Fruit fly (Drosophila melanogaster) whole organism, embryonic: ENCODE measurements around the gene CG46456.

Experiments used
- Blimp-1 ChIP-seq: fragments of 200-800 bp; sonication (Bioruptor generic); optimal IDR thresholded peaks from 3 replicates; lab custom pipeline; 2018; ENCODE audit warnings: missing biosample characterization, missing genetic modification characterization, mild to moderate bottlenecking, moderate library complexity, missing genetic modification reagents
- CG12071 ChIP-seq: fragments of 200-800 bp; sonication (Bioruptor generic); optimal IDR thresholded peaks from 3 replicates; lab custom pipeline; 2018; ENCODE audit warnings: missing biosample characterization, mild to moderate bottlenecking, missing genetic modification characterization
- CG12659 ChIP-seq: fragments of 200-800 bp; sonication (Bioruptor generic); optimal IDR thresholded peaks from 3 replicates; lab custom pipeline; 2017; ENCODE audit warnings: mild to moderate bottlenecking, missing biosample characterization, missing genetic modification reagents, missing genetic modification characterization
- CG13624 ChIP-seq: fragments of 200-800 bp; sonication (Bioruptor generic); optimal IDR thresholded peaks from 2 replicates; lab custom pipeline; 2016; ENCODE audit warnings: missing biosample characterization, missing genetic modification characterization
- CG1529 ChIP-seq: fragments of 200-800 bp; sonication (Bioruptor generic); optimal IDR thresholded peaks from 3 replicates; lab custom pipeline; 2018; ENCODE audit warnings: missing biosample characterization, missing genetic modification characterization
- CG15479 ChIP-seq: fragments of 200-800 bp; sonication (Bioruptor generic); optimal IDR thresholded peaks from 3 replicates; lab custom pipeline; 2019; ENCODE audit warnings: missing biosample characterization, mild to moderate bottlenecking, missing genetic modification characterization, moderate library complexity
- CG17359 ChIP-seq: fragments of 200-800 bp; sonication (Bioruptor generic); optimal IDR thresholded peaks from 3 replicates; lab custom pipeline; 2018; ENCODE audit warnings: missing biosample characterization, mild to moderate bottlenecking, missing genetic modification characterization, moderate library complexity
- CG2712 ChIP-seq: fragments of 200-800 bp; optimal IDR thresholded peaks from 3 replicates; lab custom pipeline; 2019; ENCODE audit warnings: missing biosample characterization, mild to moderate bottlenecking, missing genetic modification characterization, moderate library complexity
- CG30403 ChIP-seq: fragments of 200-800 bp; sonication (Bioruptor generic); optimal IDR thresholded peaks from 3 replicates; lab custom pipeline; 2016; ENCODE audit warnings: missing biosample characterization, missing genetic modification characterization
- CG32772 ChIP-seq: fragments of 200-800 bp; sonication (Bioruptor generic); IDR thresholded peaks from 2 replicates; pipeline ENCODE4 v1.3.6; 2022; ENCODE audit warnings: missing biosample characterization, missing genetic modification characterization
- CG4617 ChIP-seq: fragments of 200-800 bp; sonication (Bioruptor generic); optimal IDR thresholded peaks from 3 replicates; lab custom pipeline; 2016; ENCODE audit warnings: missing biosample characterization, missing genetic modification characterization, borderline replicate concordance
- CG4854 ChIP-seq: fragments of 200-800 bp; sonication (Bioruptor generic); optimal IDR thresholded peaks from 2 replicates; lab custom pipeline; 2016; ENCODE audit warnings: missing biosample characterization, missing genetic modification characterization, inconsistent platforms
- CG6765 ChIP-seq: fragments of 200-800 bp; sonication (Bioruptor generic); optimal IDR thresholded peaks from 3 replicates; lab custom pipeline; 2017; ENCODE audit warnings: missing biosample characterization, mild to moderate bottlenecking, missing genetic modification characterization
- Chrac-16 ChIP-seq: fragments of 200-800 bp; sonication (Bioruptor generic); optimal IDR thresholded peaks from 3 replicates; lab custom pipeline; 2016; ENCODE audit warnings: missing biosample characterization, missing genetic modification characterization
- Dek ChIP-seq: fragments of 200-800 bp; sonication (Bioruptor generic); optimal IDR thresholded peaks from 3 replicates; lab custom pipeline; 2019; ENCODE audit warnings: missing biosample characterization, mild to moderate bottlenecking, missing genetic modification characterization, moderate library complexity
- Lpt ChIP-seq: fragments of >200 bp; optimal IDR thresholded peaks from 2 replicates; lab custom pipeline; 2018; ENCODE audit warnings: missing biosample characterization, missing genetic modification characterization
- NC2α ChIP-seq: fragments of 200-800 bp; sonication (Bioruptor generic); optimal IDR thresholded peaks from 2 replicates; lab custom pipeline; 2016; ENCODE audit warnings: missing biosample characterization, missing genetic modification characterization
- Neu2 ChIP-seq: fragments of 200-800 bp; sonication (Bioruptor generic); optimal IDR thresholded peaks from 3 replicates; lab custom pipeline; 2016; ENCODE audit warnings: missing biosample characterization, missing genetic modification characterization, borderline replicate concordance
- NfI ChIP-seq: fragments of 200-800 bp; sonication (Bioruptor generic); optimal IDR thresholded peaks from 3 replicates; lab custom pipeline; 2018; ENCODE audit warnings: missing biosample characterization, mild to moderate bottlenecking, missing genetic modification characterization, moderate library complexity
- Ssrp ChIP-seq: fragments of 200-800 bp; sonication (Bioruptor generic); optimal IDR thresholded peaks from 2 replicates; lab custom pipeline; 2018; ENCODE audit warnings: missing biosample characterization, mild to moderate bottlenecking, missing genetic modification characterization, moderate library complexity
- amos ChIP-seq: fragments of 200-800 bp; sonication (Bioruptor generic); IDR thresholded peaks from 2 replicates; pipeline ENCODE4 v1.3.6; 2022; ENCODE audit warnings: missing biosample characterization, missing genetic modification characterization; ENCODE audit not compliant: partially characterized antibody
- ara ChIP-seq: fragments of 200-800 bp; sonication (Bioruptor generic); IDR thresholded peaks from 2 replicates; pipeline ENCODE4 v1.3.6; 2022; ENCODE audit warnings: missing biosample characterization, missing genetic modification characterization
- bbx ChIP-seq: fragments of 200-800 bp; sonication (Bioruptor generic); IDR thresholded peaks from 2 replicates; pipeline ENCODE4 v1.3.6; 2022; ENCODE audit warnings: missing biosample characterization, missing genetic modification characterization; ENCODE audit not compliant: partially characterized antibody
- crol ChIP-seq: fragments of 200-800 bp; sonication (Bioruptor generic); IDR thresholded peaks from 2 replicates; pipeline ENCODE4 v1.3.6; 2022; ENCODE audit warnings: missing biosample characterization, missing genetic modification characterization
- crp ChIP-seq, 2 experiments: fragments of 200-800 bp; sonication (Bioruptor generic); optimal IDR thresholded peaks; 2 replicates in 1 of 2; 3 replicates in 1 of 2; lab custom pipeline; 2017; ENCODE audit warnings: missing biosample characterization in 2 of 2, missing genetic modification characterization in 2 of 2, mild to moderate bottlenecking in 1 of 2, moderate library complexity in 1 of 2
- dmrt99B ChIP-seq: fragments of 200-800 bp; sonication (Bioruptor generic); optimal IDR thresholded peaks from 2 replicates; lab custom pipeline; 2018; ENCODE audit warnings: missing biosample characterization, mild to moderate bottlenecking, missing genetic modification characterization, moderate library complexity
- esg ChIP-seq: fragments of 200-800 bp; sonication (Bioruptor generic); conservative IDR thresholded peaks from 2 replicates; pipeline ENCODE4 v1.3.6; 2022; ENCODE audit warnings: missing biosample characterization, missing genetic modification characterization
- exex ChIP-seq: fragments of 200-800 bp; sonication (Bioruptor generic); optimal IDR thresholded peaks from 4 replicates; lab custom pipeline; 2018; ENCODE audit warnings: missing biosample characterization, mild to moderate bottlenecking, missing genetic modification characterization, moderate library complexity
- gce ChIP-seq: fragments of 200-800 bp; sonication (Bioruptor generic); IDR thresholded peaks from 3 replicates; pipeline ENCODE4 v1.3.6; 2022; ENCODE audit warnings: missing biosample characterization, missing genetic modification characterization
- gsb ChIP-seq: fragments of 200-800 bp; sonication (Bioruptor generic); IDR thresholded peaks from 2 replicates; pipeline ENCODE4 v1.3.6; 2022; ENCODE audit warnings: missing biosample characterization, missing genetic modification characterization
- hkb ChIP-seq, 2 experiments: fragments of 200-800 bp in 1 of 2; fragments of >200 bp in 1 of 2; sonication (Bioruptor generic) in 1 of 2; IDR thresholded peaks in 1 of 2; optimal IDR thresholded peaks in 1 of 2; 2 replicates each; pipeline versions ENCODE4 v1.3.6 to Lab custom; 2017 to 2022; ENCODE audit warnings: missing biosample characterization in 1 of 2, missing genetic modification characterization in 1 of 2
- hth ChIP-seq: fragments of >200 bp; optimal IDR thresholded peaks from 2 replicates; lab custom pipeline; 2017; ENCODE audit warnings: inconsistent platforms
- insv ChIP-seq, 2 experiments: fragments of 200-800 bp; sonication (Bioruptor generic); optimal IDR thresholded peaks; 3 replicates each; lab custom pipeline; 2016 to 2018; ENCODE audit warnings: missing biosample characterization in 2 of 2, missing genetic modification characterization in 2 of 2
- jigr1 ChIP-seq: fragments of 200-800 bp; sonication (Bioruptor generic); IDR thresholded peaks from 3 replicates; pipeline ENCODE4 v1.3.6; 2022; ENCODE audit warnings: missing biosample characterization, missing genetic modification characterization
- kni ChIP-seq: fragments of 200-800 bp; sonication (Bioruptor generic); optimal IDR thresholded peaks from 3 replicates; lab custom pipeline; 2017; ENCODE audit warnings: mild to moderate bottlenecking, missing biosample characterization, missing genetic modification reagents, missing genetic modification characterization
- lmd ChIP-seq: fragments of 200-800 bp; sonication (Bioruptor generic); IDR thresholded peaks from 2 replicates; pipeline ENCODE4 v1.3.6; 2022; ENCODE audit warnings: missing biosample characterization, missing genetic modification characterization
- lov ChIP-seq, 2 experiments: fragments of 200-800 bp in 1 of 2; fragments of >200 bp in 1 of 2; sonication (Bioruptor generic) in 1 of 2; IDR thresholded peaks in 1 of 2; optimal IDR thresholded peaks in 1 of 2; 2 replicates in 1 of 2; 3 replicates in 1 of 2; pipeline versions ENCODE4 v1.3.6 to Lab custom; 2017 to 2022; ENCODE audit warnings: missing biosample characterization in 1 of 2, missing genetic modification characterization in 1 of 2
- nerfin-1 ChIP-seq: fragments of 200-800 bp; sonication (Bioruptor generic); optimal IDR thresholded peaks from 3 replicates; lab custom pipeline; 2019; ENCODE audit warnings: missing biosample characterization, mild to moderate bottlenecking, missing genetic modification characterization, moderate library complexity
- nerfin-2 ChIP-seq: fragments of 200-800 bp; sonication (Bioruptor generic); IDR thresholded peaks from 2 replicates; pipeline ENCODE4 v1.3.6; 2022; ENCODE audit warnings: missing biosample characterization, missing genetic modification characterization; ENCODE audit not compliant: partially characterized antibody
- onecut ChIP-seq: fragments of 200-800 bp; sonication (Bioruptor generic); IDR thresholded peaks from 2 replicates; pipeline ENCODE4 v1.3.6; 2022; ENCODE audit warnings: missing biosample characterization, missing genetic modification characterization
- otp ChIP-seq: fragments of 200-800 bp; sonication (Bioruptor generic); IDR thresholded peaks from 3 replicates; pipeline ENCODE4, ENCODE4 v1.3.6; 2022; ENCODE audit warnings: missing biosample characterization, missing genetic modification characterization
- rib ChIP-seq: fragments of 200-800 bp; sonication (Bioruptor generic); IDR thresholded peaks from 2 replicates; pipeline ENCODE4 v1.3.6; 2022; ENCODE audit warnings: missing biosample characterization, missing genetic modification characterization
- ro ChIP-seq: fragments of 200-800 bp; sonication (Bioruptor generic); IDR thresholded peaks from 2 replicates; pipeline ENCODE4 v1.3.6; 2022; ENCODE audit warnings: missing biosample characterization, missing genetic modification characterization
- schlank ChIP-seq: fragments of 200-800 bp; sonication (Bioruptor generic); optimal IDR thresholded peaks from 2 replicates; lab custom pipeline; 2018; ENCODE audit warnings: missing biosample characterization, mild to moderate bottlenecking, missing genetic modification characterization
- stc ChIP-seq: fragments of 200-800 bp; sonication (Bioruptor generic); IDR thresholded peaks from 2 replicates; pipeline ENCODE4 v1.3.6; 2022; ENCODE audit warnings: missing biosample characterization, missing genetic modification characterization
- vvl ChIP-seq: fragments of 200-800 bp; sonication (Bioruptor generic); IDR thresholded peaks from 2 replicates; pipeline ENCODE4 v1.3.6; 2022; ENCODE audit warnings: missing biosample characterization, missing genetic modification characterization
- z ChIP-seq: fragments of 200-800 bp; sonication (Bioruptor generic); IDR thresholded peaks from 3 replicates; pipeline ENCODE4 v1.3.6; 2022; ENCODE audit warnings: missing biosample characterization, missing genetic modification characterization
- zen2 ChIP-seq: fragments of 200-800 bp; sonication (Bioruptor generic); IDR thresholded peaks from 3 replicates; pipeline ENCODE4 v1.3.6; 2022; ENCODE audit warnings: missing biosample characterization, missing genetic modification characterization; ENCODE audit not compliant: partially characterized antibody

CG46456 gene

DNA sequence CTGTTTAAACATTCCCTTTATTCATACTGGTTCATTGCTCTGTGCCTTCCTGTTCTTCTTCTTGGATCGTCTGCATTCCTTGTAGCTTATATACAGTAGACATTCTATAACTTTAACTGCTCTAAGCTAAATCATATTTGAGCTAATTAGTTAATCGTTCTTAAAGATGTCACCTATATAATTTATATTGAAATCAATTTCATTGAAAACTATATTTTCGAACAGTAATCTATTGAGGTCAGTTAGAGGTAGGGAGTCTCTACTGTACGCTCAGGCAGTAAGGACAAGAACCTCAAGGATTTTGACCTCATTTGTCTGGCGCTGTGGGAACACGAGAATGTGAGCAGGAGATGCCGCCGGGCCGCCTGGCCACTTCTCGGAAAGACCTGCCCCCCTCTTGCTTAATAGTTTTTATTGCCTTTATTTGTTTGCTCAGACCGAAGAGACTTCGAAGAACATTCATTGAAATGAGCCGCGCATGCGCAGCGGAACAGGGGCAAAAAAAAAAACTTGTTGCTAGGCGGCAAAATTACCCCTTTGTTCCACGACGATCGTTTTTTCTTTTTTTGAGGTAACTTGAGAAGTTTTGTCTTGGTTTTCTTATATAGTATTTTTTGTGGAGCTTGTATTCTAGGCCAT is 2.3 kb downstream of the CG46456 start (continued):
- 0 out of 2 replicates have a peak, but pooled peaks have one; percentile 40 for TF ChIP-seq CG32772 (GFP tag; lab: Robert Waterston, UW)
- peak; percentile 83 for TF ChIP-seq CG2712 (tag; lab: Kevin White, UChicago)
- TF ChIP-seq CG15479: no peak
- no peak for TF ChIP-seq amos
- peak; percentile 24 for TF ChIP-seq kni (GFP tag; lab: Kevin White, UChicago)
- TF ChIP-seq lov (optimal IDR thresholded peaks at IDR 0.05; lab: Kevin White, UChicago): no peak
- TF ChIP-seq lov (GFP tag; IDR thresholded peaks at IDR 0.05; lab: Robert Waterston, UW): 0 out of 3 replicates have a peak, but pooled peaks have one; percentile 56
- TF ChIP-seq nerfin-1 (tag; lab: Kevin White, UChicago): peak; percentile 35
- no peak for TF ChIP-seq hkb (optimal IDR thresholded peaks at IDR 0.05; lab: Kevin White, UChicago)
- 0 out of 2 replicates have a peak, but pooled peaks have one; percentile 38 for TF ChIP-seq hkb (GFP tag; IDR thresholded peaks at IDR 0.05; lab: Robert Waterston, UW)
- TF ChIP-seq Dek: no peak
- TF ChIP-seq zen2 (GFP tag; lab: Robert Waterston, UW): no peak
- no peak for TF ChIP-seq CG4854 (GFP tag; lab: Kevin White, UChicago)
- TF ChIP-seq CG1529 (GFP tag; lab: Kevin White, UChicago): no peak
- TF ChIP-seq Lpt (GFP tag; lab: Kevin White, UChicago): no peak
- peak; percentile 63 for TF ChIP-seq Blimp-1
- TF ChIP-seq Ssrp (tag; lab: Kevin White, UChicago): peak; percentile 2
- TF ChIP-seq CG12071 (GFP tag; lab: Kevin White, UChicago): no peak
- TF ChIP-seq bbx (GFP tag; lab: Robert Waterston, UW): no peak
- peak; percentile 1 for TF ChIP-seq CG30403
- no peak for TF ChIP-seq z (GFP tag; lab: Robert Waterston, UW)
- no peak for TF ChIP-seq CG12659
- TF ChIP-seq NC2α: no peak
- TF ChIP-seq Neu2: no peak
- no peak for TF ChIP-seq NfI (GFP tag; lab: Kevin White, UChicago)
- peak; percentile 47; the same call in 1 of the 2 replicates for TF ChIP-seq ara (GFP tag; lab: Robert Waterston, UW)
- no peak for TF ChIP-seq esg
- peak; percentile 33 for TF ChIP-seq Chrac-16 (GFP tag; lab: Kevin White, UChicago)
- no peak for TF ChIP-seq otp (GFP tag; lab: Robert Waterston, UW)
- no peak for TF ChIP-seq hth (lab: Kevin White, UChicago)
- 0 out of 2 replicates have a peak, but pooled peaks have one; percentile 31 for TF ChIP-seq vvl
- TF ChIP-seq onecut (GFP tag; lab: Robert Waterston, UW): no peak; the same call in 1 of the 2 replicates
- no peak for TF ChIP-seq nerfin-2
- no peak for TF ChIP-seq jigr1 (GFP tag; lab: Robert Waterston, UW)
- TF ChIP-seq ro (GFP tag; lab: Robert Waterston, UW): no peak
- 0 out of 2 replicates have a peak, but pooled peaks have one; percentile 25 for TF ChIP-seq crol (GFP tag; lab: Robert Waterston, UW)
- peak; percentile 42; the same call in 1 of the 2 replicates for TF ChIP-seq lmd (GFP tag; lab: Robert Waterston, UW)
- no peak for TF ChIP-seq schlank (tag; lab: Kevin White, UChicago)
- TF ChIP-seq CG17359: no peak
- TF ChIP-seq gsb: no peak
- TF ChIP-seq CG6765 (GFP tag; lab: Kevin White, UChicago): no peak
- TF ChIP-seq CG13624: no peak
- no peak for TF ChIP-seq stc (GFP tag; lab: Robert Waterston, UW)
- no peak for TF ChIP-seq CG4617 (GFP tag; lab: Kevin White, UChicago)
- no peak for TF ChIP-seq exex (tag; lab: Kevin White, UChicago)
- no peak for TF ChIP-seq crp (GFP tag; optimal IDR thresholded peaks at IDR 0.05; lab: Kevin White, UChicago)
- no peak for TF ChIP-seq insv (GFP tag; optimal IDR thresholded peaks at IDR 0.05; lab: Kevin White, UChicago)
- TF ChIP-seq rib: no peak
- no peak for TF ChIP-seq gce (GFP tag; lab: Robert Waterston, UW)
- TF ChIP-seq dmrt99B (tag; lab: Kevin White, UChicago): peak; percentile 40
